Worm (Caenorhabditis elegans): Measurements from ENCODE around the gene H06A10.1.

The H06A10.1 gene

DNA sequence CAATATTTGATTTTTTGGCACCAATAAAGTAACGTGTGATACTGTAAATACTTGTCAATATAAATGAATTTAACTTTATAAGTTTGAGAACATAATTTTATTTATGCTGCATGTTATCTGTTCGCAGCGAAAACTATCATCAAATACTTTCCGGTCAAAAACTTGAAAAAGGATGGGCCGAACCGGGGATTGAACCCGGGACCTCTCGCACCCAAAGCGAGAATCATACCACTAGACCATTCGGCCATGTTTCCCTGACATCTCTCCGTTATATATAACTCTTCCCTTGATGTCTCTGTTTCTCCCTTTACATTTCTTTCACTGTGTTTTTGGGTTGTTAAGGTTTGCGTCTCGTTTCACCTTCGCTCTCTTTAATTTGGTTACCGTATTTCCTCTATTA, 4.5 kb downstream of the H06A10.1 start (continued):
- TF ChIP-seq unc-62 (GFP tag; optimal IDR thresholded peaks at IDR 0.05) (no peak), lin-35 (GFP tag; optimal IDR thresholded peaks at IDR 0.05) (peak in 1 of 3 experiments; percentile 71), rpc-1 (optimal IDR thresholded peaks at IDR 0.05) (peak; percentile 96), rpc-1 (tag; optimal IDR thresholded peaks at IDR 0.05) (peak; percentile 94), ceh-91 (GFP tag; IDR thresholded peaks at IDR 0.05) (no peak), snpc-3.4 (tag; optimal IDR thresholded peaks at IDR 0.05) (peak; percentile 73), ceh-40 (GFP tag; IDR thresholded peaks at IDR 0.05) (peak; percentile 65; the same call in 1 of the 2 replicates), attf-3 (GFP tag; conservative IDR thresholded peaks at IDR 0.05) (peak; percentile 57), attf-5 (GFP tag; optimal IDR thresholded peaks at IDR 0.05) (peak; percentile 53), ama-1 (optimal IDR thresholded peaks at IDR 0.05) (no peak), ama-1 (GFP tag; optimal IDR thresholded peaks at IDR 0.05) (peak; percentile 53 to 59), Y67H2A.10 (GFP tag; conservative IDR thresholded peaks at IDR 0.05) (no peak; the same call in 1 of the 2 replicates), aptf-3 (GFP tag; IDR thresholded peaks at IDR 0.05) (0 out of 2 replicates have a peak, but pooled peaks have one; percentile 42), snpc-1.3 (tag; optimal IDR thresholded peaks at IDR 0.05; ENCODE audit: insufficient read depth) (peak; percentile 62), C17E4.6 (GFP tag; IDR thresholded peaks at IDR 0.05) (0 out of 2 replicates have a peak, but pooled peaks have one; percentile 9), nhr-80 (tag; optimal IDR thresholded peaks at IDR 0.05) (peak; percentile 25), F57C9.4 (tag; optimal IDR thresholded peaks at IDR 0.05) (no peak), bed-1 (GFP tag; IDR thresholded peaks at IDR 0.05) (no peak), lin-26 (GFP tag; IDR thresholded peaks at IDR 0.05) (peak; percentile 90), nfya-2 (GFP tag; IDR thresholded peaks at IDR 0.05) (no peak), attf-6 (GFP tag; IDR thresholded peaks at IDR 0.05) (no peak), madf-10 (tag; optimal IDR thresholded peaks at IDR 0.05) (peak; percentile 79), egl-18 (GFP tag; IDR thresholded peaks at IDR 0.05) (no peak), F23B12.7 (tag; optimal IDR thresholded peaks at IDR 0.05; ENCODE audit: insufficient read depth) (peak; percentile 8), cebp-2 (GFP tag; IDR thresholded peaks at IDR 0.05) (peak; percentile 93), hsf-1 (GFP tag; IDR thresholded peaks at IDR 0.05) (no peak), Y79H2A.3 (GFP tag; conservative IDR thresholded peaks at IDR 0.05) (no peak), dox-1 (GFP tag; IDR thresholded peaks at IDR 0.05) (peak; percentile 86), lin-40 (tag; optimal IDR thresholded peaks at IDR 0.05) (peak; percentile 80), somi-1 (GFP tag; optimal IDR thresholded peaks at IDR 0.05) (peak; percentile 62), ztf-25 (GFP tag; IDR thresholded peaks at IDR 0.05) (0 out of 2 replicates have a peak, but pooled peaks have one; percentile 32), cebp-1 (GFP tag; IDR thresholded peaks at IDR 0.05) (no peak), cebp-1 (tag; optimal IDR thresholded peaks at IDR 0.05) (no peak), lag-1 (GFP tag; IDR thresholded peaks at IDR 0.05) (no peak), hlh-26 (GFP tag; conservative IDR thresholded peaks at IDR 0.05) (no peak), ceh-79 (tag; optimal IDR thresholded peaks at IDR 0.05) (peak; percentile 6), aptf-2 (GFP tag; conservative IDR thresholded peaks at IDR 0.05) (no peak), ceh-27 (GFP tag; optimal IDR thresholded peaks at IDR 0.05) (peak; percentile 68), mes-4 (tag; optimal IDR thresholded peaks at IDR 0.05) (no peak), ztf-28 (GFP tag; IDR thresholded peaks at IDR 0.05) (0 out of 2 replicates have a peak, but pooled peaks have one; percentile 48), tlf-1 (GFP tag; optimal IDR thresholded peaks at IDR 0.05) (no peak), Y53G8AR.9 (GFP tag; conservative IDR thresholded peaks at IDR 0.05) (peak; percentile 62), madf-8 (GFP tag; conservative IDR thresholded peaks at IDR 0.05) (no peak), dpl-1 (GFP tag; optimal IDR thresholded peaks at IDR 0.05) (no peak), nhr-120 (GFP tag; IDR thresholded peaks at IDR 0.05) (0 out of 2 replicates have a peak, but pooled peaks have one; percentile 68), F57A8.1 (GFP tag; optimal IDR thresholded peaks at IDR 0.05) (peak; percentile 2), snpc-4 (GFP tag; optimal IDR thresholded peaks at IDR 0.05) (peak; percentile 64), snpc-4 (tag; optimal IDR thresholded peaks at IDR 0.05) (peak; percentile 55 to 82 (median 74)), ztf-18 (tag; optimal IDR thresholded peaks at IDR 0.05) (peak; percentile 67), tbp1 (GFP tag; optimal IDR thresholded peaks at IDR 0.05) (peak; percentile 93)
